Worm (Caenorhabditis elegans) whole organism, L1 larva: ENCODE data around the gene T02C1.1.

Experiments
- F16B12.6 ChIP-seq: fragments of 150-350 bp; optimal IDR thresholded peaks from 2 replicates; lab custom pipeline; 2014; ENCODE audit warnings: missing biosample characterization, missing genetic modification characterization
- dpl-1 ChIP-seq, 3 experiments: fragments of 150-350 bp in 2 of 3; sonication (generic microtip) in 1 of 3; optimal IDR thresholded peaks; 2 replicates each; lab custom pipeline; 2014 to 2017; ENCODE audit warnings: missing biosample characterization in 3 of 3, missing genetic modification characterization in 3 of 3, missing genetic modification reagents in 3 of 3
- elt-3 ChIP-seq, 6 experiments: fragments of 150-350 bp in 1 of 6; sonication (generic microtip); optimal IDR thresholded peaks; 2 replicates each; lab custom pipeline; 2017 to 2018; ENCODE audit warnings: missing biosample characterization in 6 of 6, missing genetic modification characterization in 6 of 6, inconsistent platforms in 1 of 6
- mdl-1 ChIP-seq, 2 experiments: fragments of 150-350 bp; optimal IDR thresholded peaks; 2 replicates each; lab custom pipeline; 2014 to 2017; ENCODE audit warnings: missing biosample characterization in 2 of 2, missing genetic modification characterization in 2 of 2, inconsistent platforms in 1 of 2
- mep-1 ChIP-seq: fragments of 150-350 bp; optimal IDR thresholded peaks from 2 replicates; lab custom pipeline; 2014; ENCODE audit warnings: missing biosample characterization, missing genetic modification characterization
- nhr-28 ChIP-seq: fragments of 150-350 bp; optimal IDR thresholded peaks from 2 replicates; lab custom pipeline; 2014; ENCODE audit warnings: missing biosample characterization, missing genetic modification characterization
- nhr-71 ChIP-seq: sonication (generic microtip); optimal IDR thresholded peaks from 2 replicates; lab custom pipeline; 2016; ENCODE audit warnings: mild to moderate bottlenecking, missing genetic modification characterization, moderate library complexity, missing compliant biosample characterization
- rnt-1 ChIP-seq: sonication (generic microtip); optimal IDR thresholded peaks from 2 replicates; lab custom pipeline; 2016; ENCODE audit warnings: mild to moderate bottlenecking, missing genetic modification characterization, moderate library complexity, missing compliant biosample characterization
- skn-1 ChIP-seq: fragments of 150-350 bp; optimal IDR thresholded peaks from 2 replicates; lab custom pipeline; 2014; ENCODE audit warnings: missing biosample characterization, missing genetic modification characterization
- snpc-4 ChIP-seq: fragments of 150-350 bp; optimal IDR thresholded peaks from 2 replicates; lab custom pipeline; 2014; ENCODE audit warnings: missing biosample characterization, missing genetic modification characterization

DNA sequence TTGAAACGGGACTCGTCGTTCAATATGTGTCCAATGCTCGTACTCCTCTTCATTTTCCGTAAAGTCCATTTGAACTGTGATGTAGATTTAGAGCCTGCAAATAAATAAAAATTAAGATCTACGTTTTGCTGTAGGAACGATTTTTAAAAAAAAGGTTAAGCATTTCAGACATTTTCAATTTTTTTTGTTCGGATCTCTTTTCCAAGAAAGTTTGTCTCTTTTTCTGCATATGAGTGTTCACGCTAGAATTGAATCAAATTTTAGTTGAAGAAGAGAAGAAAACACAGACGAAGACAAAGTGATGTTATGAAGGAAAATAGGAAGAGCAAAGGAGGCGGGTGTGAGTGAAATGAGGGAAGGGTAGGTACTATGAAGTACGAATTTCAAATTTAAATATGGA lies 32.0 kb upstream of the T02C1.1 start, which contains the start of gene npr-29:
- no peak for TF ChIP-seq mdl-1 (tag; optimal IDR thresholded peaks at IDR 0.05; lab: Kevin White, UChicago)
- no peak for TF ChIP-seq nhr-71 (tag; lab: Kevin White, UChicago)
- no peak for TF ChIP-seq rnt-1 (tag; lab: Kevin White, UChicago)
- TF ChIP-seq dpl-1 (GFP tag; optimal IDR thresholded peaks at IDR 0.05; lab: Kevin White, UChicago) = no peak
- TF ChIP-seq skn-1 (tag; lab: Kevin White, UChicago) = no peak
- TF ChIP-seq snpc-4 = no peak
- no peak for TF ChIP-seq F16B12.6
- TF ChIP-seq elt-3 (tag; optimal IDR thresholded peaks at IDR 0.05; lab: Kevin White, UChicago) = no peak
- TF ChIP-seq nhr-28 = no peak
- no peak for TF ChIP-seq mep-1 (tag; lab: Kevin White, UChicago)
